Worm (Caenorhabditis elegans) whole organism, young adult: ENCODE measurements around the gene fbxa-139.

Experiments used
- B0336.3 ChIP-seq: fragments of 200-800 bp; sonication (Bioruptor generic); IDR thresholded peaks from 2 replicates; pipeline ENCODE4 v1.3.6; 2022; ENCODE audit warnings: missing genetic modification characterization, missing compliant biosample characterization
- C06A6.2 ChIP-seq: fragments of 200-800 bp; sonication (Bioruptor generic); conservative IDR thresholded peaks from 2 replicates; pipeline ENCODE4 v1.3.6; 2022; ENCODE audit warnings: missing genetic modification characterization, missing compliant biosample characterization
- F55B11.4 ChIP-seq: sonication (generic microtip); optimal IDR thresholded peaks from 2 replicates; lab custom pipeline; 2016; ENCODE audit warnings: missing compliant biosample characterization, missing genetic modification characterization, borderline replicate concordance; ENCODE audit not compliant: insufficient read depth
- Y56A3A.18 ChIP-seq: fragments of 200-800 bp; sonication (Bioruptor generic); IDR thresholded peaks from 2 replicates; pipeline ENCODE4 v1.3.6; 2022; ENCODE audit warnings: missing genetic modification reagents, missing genetic modification characterization, missing compliant biosample characterization
- Y79H2A.3 ChIP-seq: fragments of 200-800 bp; sonication (Bioruptor generic); conservative IDR thresholded peaks from 2 replicates; pipeline ENCODE4 v1.3.6; 2022; ENCODE audit warnings: missing genetic modification reagents, missing genetic modification characterization, missing compliant biosample characterization
- ama-1 ChIP-seq, 3 experiments: fragments of 150-350 bp in 1 of 3; sonication (generic microtip) in 2 of 3; optimal IDR thresholded peaks; 2 replicates each; lab custom pipeline; 2014 to 2018; ENCODE audit warnings: missing biosample characterization in 2 of 3, missing genetic modification characterization in 2 of 3, missing genetic modification reagents in 2 of 3
- attf-3 ChIP-seq: fragments of 200-800 bp; sonication (Bioruptor generic); conservative IDR thresholded peaks from 2 replicates; pipeline ENCODE4 v1.3.6; 2022; ENCODE audit warnings: missing genetic modification reagents, missing genetic modification characterization, missing compliant biosample characterization
- ccch-3 ChIP-seq: fragments of 200-800 bp; sonication (Bioruptor generic); optimal IDR thresholded peaks from 2 replicates; lab custom pipeline; 2018; ENCODE audit warnings: mild to moderate bottlenecking, missing genetic modification characterization, missing compliant biosample characterization
- cebp-1 ChIP-seq, 2 experiments: fragments of 200-800 bp in 1 of 2; sonication (Bioruptor generic) in 1 of 2; sonication (generic microtip) in 1 of 2; IDR thresholded peaks in 1 of 2; optimal IDR thresholded peaks in 1 of 2; 2 replicates each; pipeline versions ENCODE4 v1.3.6 to Lab custom; 2017 to 2022; ENCODE audit warnings: missing compliant biosample characterization in 2 of 2, missing genetic modification characterization in 2 of 2, mild to moderate bottlenecking in 1 of 2, missing genetic modification reagents in 1 of 2, moderate library complexity in 1 of 2
- ceh-40 ChIP-seq: fragments of 200-800 bp; sonication (Bioruptor generic); IDR thresholded peaks from 2 replicates; pipeline ENCODE4 v1.3.6; 2022; ENCODE audit warnings: missing genetic modification characterization, missing compliant biosample characterization
- chd-7 ChIP-seq: sonication (generic microtip); optimal IDR thresholded peaks from 2 replicates; lab custom pipeline; 2016; ENCODE audit warnings: mild to moderate bottlenecking, missing genetic modification characterization, moderate library complexity, missing compliant biosample characterization
- dox-1 ChIP-seq: fragments of 200-800 bp; sonication (Bioruptor generic); IDR thresholded peaks from 2 replicates; pipeline ENCODE4 v1.3.6; 2022; ENCODE audit warnings: missing genetic modification reagents, missing genetic modification characterization, missing compliant biosample characterization
- dpff-1 ChIP-seq: sonication (generic microtip); optimal IDR thresholded peaks from 2 replicates; lab custom pipeline; 2017; ENCODE audit warnings: mild to moderate bottlenecking, missing genetic modification characterization, missing compliant biosample characterization
- egl-18 ChIP-seq: fragments of 200-800 bp; sonication (Bioruptor generic); IDR thresholded peaks from 2 replicates; pipeline ENCODE4 v1.3.6; 2022; ENCODE audit warnings: missing genetic modification reagents, missing genetic modification characterization, missing compliant biosample characterization
- egrh-3 ChIP-seq: fragments of 200-800 bp; sonication (Bioruptor generic); IDR thresholded peaks from 2 replicates; pipeline ENCODE4 v1.3.6; 2022; ENCODE audit warnings: missing genetic modification reagents, missing genetic modification characterization, missing compliant biosample characterization
- gei-17 ChIP-seq: fragments of 200-800 bp; sonication (Bioruptor generic); optimal IDR thresholded peaks from 2 replicates; lab custom pipeline; 2018; ENCODE audit warnings: mild to moderate bottlenecking, missing genetic modification characterization, missing compliant biosample characterization
- hmg-20 ChIP-seq: fragments of 200-800 bp; sonication (Bioruptor generic); IDR thresholded peaks from 2 replicates; pipeline ENCODE4 v1.3.6; 2022; ENCODE audit warnings: missing genetic modification reagents, missing genetic modification characterization, missing compliant biosample characterization
- hrde-1 ChIP-seq: sonication (generic microtip); optimal IDR thresholded peaks from 2 replicates; lab custom pipeline; 2016; ENCODE audit warnings: missing genetic modification characterization, mild to moderate bottlenecking, missing compliant biosample characterization, moderate library complexity, missing genotype, missing genetic modification reagents, borderline replicate concordance
- let-607 ChIP-seq, 2 experiments: fragments of 200-800 bp in 1 of 2; sonication (Bioruptor generic) in 1 of 2; sonication (generic microtip) in 1 of 2; optimal IDR thresholded peaks; 2 replicates each; lab custom pipeline; 2016 to 2018; ENCODE audit warnings: mild to moderate bottlenecking in 2 of 2, missing compliant biosample characterization in 2 of 2, missing genetic modification characterization in 2 of 2, moderate library complexity in 2 of 2, missing genotype in 1 of 2
- lin-40 ChIP-seq: sonication (generic microtip); optimal IDR thresholded peaks from 2 replicates; lab custom pipeline; 2016; ENCODE audit warnings: missing genetic modification characterization, mild to moderate bottlenecking, missing compliant biosample characterization, missing genotype, missing genetic modification reagents
- lin-54 ChIP-seq: fragments of 200-800 bp; sonication (Bioruptor generic); optimal IDR thresholded peaks from 2 replicates; lab custom pipeline; 2018; ENCODE audit warnings: mild to moderate bottlenecking, missing genetic modification characterization, missing compliant biosample characterization
- madf-10 ChIP-seq: sonication (generic microtip); optimal IDR thresholded peaks from 2 replicates; lab custom pipeline; 2016; ENCODE audit warnings: mild to moderate bottlenecking, missing genetic modification characterization, missing compliant biosample characterization
- mes-4 ChIP-seq: sonication (generic microtip); optimal IDR thresholded peaks from 2 replicates; lab custom pipeline; 2016; ENCODE audit warnings: missing genotype, missing genetic modification characterization, missing compliant biosample characterization
- nfyb-1 ChIP-seq: fragments of 200-800 bp; sonication (Bioruptor generic); IDR thresholded peaks from 2 replicates; pipeline ENCODE4 v1.3.6; 2022; ENCODE audit warnings: missing genetic modification reagents, missing genetic modification characterization, missing compliant biosample characterization
- nhr-80 ChIP-seq: sonication (generic microtip); optimal IDR thresholded peaks from 2 replicates; lab custom pipeline; 2016; ENCODE audit warnings: missing genetic modification characterization, missing compliant biosample characterization
- repo-1 ChIP-seq: sonication (generic microtip); optimal IDR thresholded peaks from 2 replicates; lab custom pipeline; 2017; ENCODE audit warnings: mild to moderate bottlenecking, missing genetic modification characterization, missing compliant biosample characterization
- rpc-1 ChIP-seq, 2 experiments: fragments of 150-350 bp in 1 of 2; sonication (generic microtip) in 1 of 2; optimal IDR thresholded peaks; 2 replicates each; lab custom pipeline; 2014 to 2018; ENCODE audit warnings: missing biosample characterization in 1 of 2, missing genetic modification characterization in 1 of 2, missing genetic modification reagents in 1 of 2, missing genotype in 1 of 2
- snpc-4 ChIP-seq, 5 experiments: fragments of 150-350 bp in 1 of 5; sonication (generic microtip) in 4 of 5; optimal IDR thresholded peaks; 2 replicates each; lab custom pipeline; 2014 to 2018; ENCODE audit warnings: missing genetic modification characterization in 5 of 5, missing biosample characterization in 3 of 5, antibody characterized with exemption in 2 of 5, mild to moderate bottlenecking in 2 of 5, missing compliant biosample characterization in 2 of 5, missing genotype in 2 of 5, moderate library complexity in 2 of 5, missing genetic modification reagents in 1 of 5
- somi-1 ChIP-seq: fragments of 200-800 bp; sonication (Bioruptor generic); optimal IDR thresholded peaks from 2 replicates; lab custom pipeline; 2018; ENCODE audit warnings: mild to moderate bottlenecking, missing genetic modification characterization, missing compliant biosample characterization
- sptf-2 ChIP-seq: fragments of 200-800 bp; sonication (Bioruptor generic); optimal IDR thresholded peaks from 2 replicates; lab custom pipeline; 2018; ENCODE audit warnings: mild to moderate bottlenecking, missing genetic modification characterization, missing compliant biosample characterization
- tbp1 ChIP-seq: fragments of 200-800 bp; sonication (Bioruptor generic); optimal IDR thresholded peaks from 2 replicates; lab custom pipeline; 2018; ENCODE audit warnings: mild to moderate bottlenecking, missing genetic modification characterization, missing compliant biosample characterization
- unc-62 ChIP-seq: fragments of 150-350 bp; optimal IDR thresholded peaks from 2 replicates; lab custom pipeline; 2014; ENCODE audit warnings: missing biosample characterization, missing genetic modification reagents, missing genetic modification characterization
- ztf-26 ChIP-seq: sonication (generic microtip); optimal IDR thresholded peaks from 2 replicates; lab custom pipeline; 2017; ENCODE audit warnings: missing genetic modification characterization, missing compliant biosample characterization
- ztf-28 ChIP-seq: fragments of 200-800 bp; sonication (Bioruptor generic); IDR thresholded peaks from 2 replicates; pipeline ENCODE4 v1.3.6; 2022; ENCODE audit warnings: missing genetic modification reagents, missing genetic modification characterization, missing compliant biosample characterization
- ztf-3 ChIP-seq: fragments of 200-800 bp; sonication (Bioruptor generic); optimal IDR thresholded peaks from 2 replicates; lab custom pipeline; 2018; ENCODE audit warnings: mild to moderate bottlenecking, missing genetic modification characterization, missing compliant biosample characterization
- ztf-6 ChIP-seq: fragments of 200-800 bp; sonication (Bioruptor generic); IDR thresholded peaks from 2 replicates; pipeline ENCODE4 v1.3.6; 2022; ENCODE audit warnings: missing genetic modification reagents, missing genetic modification characterization, missing compliant biosample characterization

fbxa-139 gene

ce11 chrV:15566511-15567178 lies 27.8 kb downstream of the fbxa-139 start (continued):
- TF ChIP-seq sptf-2 (GFP tag; lab: Kevin White, UChicago) (no peak), dox-1 (no peak; the same call in 1 of the 2 replicates), madf-10 (peak; percentile 14), nfyb-1 (0 out of 2 replicates have a peak, but pooled peaks have one; percentile 15), unc-62 (GFP tag; lab: Kevin White, UChicago) (no peak), rpc-1 (optimal IDR thresholded peaks at IDR 0.05; lab: Kevin White, UChicago) (no peak), rpc-1 (tag; optimal IDR thresholded peaks at IDR 0.05; lab: Kevin White, UChicago) (no peak), ztf-28 (GFP tag; lab: Robert Waterston, UW) (no peak)

DNA sequence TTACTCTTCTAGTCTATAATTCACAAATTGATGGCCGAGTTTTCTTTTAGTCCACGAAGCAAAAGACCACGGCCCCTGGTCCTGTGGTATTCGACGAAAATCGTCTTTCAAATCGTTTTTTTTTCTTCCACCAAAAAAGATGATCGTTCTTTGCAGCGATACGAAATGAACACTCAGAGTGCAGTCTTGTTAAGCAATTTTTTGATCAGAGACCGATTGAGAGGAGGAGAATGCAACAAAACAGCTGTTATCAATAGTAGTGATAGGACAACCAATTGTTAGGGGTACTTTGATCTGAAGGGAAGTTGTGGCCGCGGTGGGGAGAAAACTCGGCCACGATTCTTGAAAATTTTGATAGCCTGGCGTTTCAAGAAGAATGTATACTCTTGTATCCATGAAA lies 30.5 kb downstream of the fbxa-139 start:
- TF ChIP-seq dpff-1 (tag; lab: Kevin White, UChicago) (no peak), B0336.3 (no peak), attf-3 (GFP tag; lab: Robert Waterston, UW) (no peak), Y56A3A.18 (GFP tag; lab: Robert Waterston, UW) (no peak), mes-4 (no peak), sptf-2 (GFP tag; lab: Kevin White, UChicago) (no peak), ccch-3 (GFP tag; lab: Kevin White, UChicago) (no peak), egrh-3 (GFP tag; lab: Robert Waterston, UW) (no peak), Y79H2A.3 (no peak), let-607 (tag; optimal IDR thresholded peaks at IDR 0.05; lab: Kevin White, UChicago) (no peak), tbp1 (peak; percentile 22), F55B11.4 (no peak), lin-40 (peak; percentile 4), ztf-26 (tag; lab: Kevin White, UChicago) (peak; percentile 69), ztf-3 (GFP tag; lab: Kevin White, UChicago) (no peak), snpc-4 (GFP tag; optimal IDR thresholded peaks at IDR 0.05; lab: Kevin White, UChicago) (no peak), snpc-4 (tag; optimal IDR thresholded peaks at IDR 0.05; lab: Kevin White, UChicago) (peak in 1 of 4 experiments; percentile 13), cebp-1 (GFP tag; IDR thresholded peaks at IDR 0.05; lab: Robert Waterston, UW) (no peak), cebp-1 (tag; optimal IDR thresholded peaks at IDR 0.05; lab: Kevin White, UChicago) (no peak), ama-1 (optimal IDR thresholded peaks at IDR 0.05; lab: Kevin White, UChicago) (no peak), ama-1 (GFP tag; optimal IDR thresholded peaks at IDR 0.05; lab: Kevin White, UChicago) (no peak), repo-1 (tag; lab: Kevin White, UChicago) (no peak), gei-17 (GFP tag; lab: Kevin White, UChicago) (no peak), ztf-6 (no peak), C06A6.2 (GFP tag; lab: Robert Waterston, UW) (0 out of 2 replicates have a peak, but pooled peaks have one; percentile 24), nhr-80 (tag; lab: Kevin White, UChicago) (peak; percentile 61), somi-1 (peak; percentile 37), unc-62 (GFP tag; lab: Kevin White, UChicago) (no peak), hrde-1 (tag; lab: Kevin White, UChicago) (no peak), ceh-40 (GFP tag; lab: Robert Waterston, UW) (no peak), egl-18 (GFP tag; lab: Robert Waterston, UW) (no peak), hmg-20 (GFP tag; lab: Robert Waterston, UW) (no peak), chd-7 (tag; lab: Kevin White, UChicago) (peak; percentile 12), lin-54 (peak; percentile 11)
